Fruit fly (Drosophila melanogaster) whole organism, embryonic: ENCODE data around the gene CG15539.
A peak's percentile ranks its signal among the peaks of the same experiment; 100 is the strongest.

ENCODE experiments used
- Ada2b ChIP-seq: fragments of 200-800 bp; sonication (Bioruptor generic); IDR thresholded peaks from 2 replicates; pipeline ENCODE4 v1.3.6; 2022; ENCODE audit warnings: missing biosample characterization, missing genetic modification characterization
- Atf-2 ChIP-seq: fragments of 200-800 bp; sonication (Bioruptor generic); optimal IDR thresholded peaks from 2 replicates; lab custom pipeline; 2016; ENCODE audit warnings: missing biosample characterization, missing genetic modification characterization
- Blimp-1 ChIP-seq: fragments of 200-800 bp; sonication (Bioruptor generic); optimal IDR thresholded peaks from 3 replicates; lab custom pipeline; 2018; ENCODE audit warnings: missing biosample characterization, missing genetic modification characterization, mild to moderate bottlenecking, moderate library complexity, missing genetic modification reagents
- CG1024 ChIP-seq: fragments of 200-800 bp; sonication (Bioruptor generic); IDR thresholded peaks from 2 replicates; pipeline ENCODE4 v1.3.6; 2022; ENCODE audit warnings: missing biosample characterization, missing genetic modification characterization
- CG11456 ChIP-seq: fragments of 200-800 bp; sonication (Bioruptor generic); IDR thresholded peaks from 3 replicates; pipeline ENCODE4 v1.3.6; 2022; ENCODE audit warnings: missing biosample characterization, missing genetic modification characterization
- CG14014 ChIP-seq: fragments of 200-800 bp; sonication (Bioruptor generic); IDR thresholded peaks from 2 replicates; pipeline ENCODE4 v1.3.6; 2022; ENCODE audit warnings: missing biosample characterization, missing genetic modification characterization
- CG16815 ChIP-seq: fragments of 200-800 bp; sonication (Bioruptor generic); optimal IDR thresholded peaks from 3 replicates; lab custom pipeline; 2017; ENCODE audit warnings: missing biosample characterization, mild to moderate bottlenecking, missing genetic modification characterization
- CG17912 ChIP-seq: fragments of 200-800 bp; sonication (Bioruptor generic); optimal IDR thresholded peaks from 2 replicates; lab custom pipeline; 2018; ENCODE audit warnings: missing biosample characterization, mild to moderate bottlenecking, missing genetic modification characterization
- CG18619 ChIP-seq: fragments of 200-800 bp; sonication (Bioruptor generic); optimal IDR thresholded peaks from 3 replicates; lab custom pipeline; 2017; ENCODE audit warnings: missing biosample characterization, mild to moderate bottlenecking, missing genetic modification characterization
- CG2120 ChIP-seq: fragments of 200-800 bp; sonication (Bioruptor generic); optimal IDR thresholded peaks from 3 replicates; lab custom pipeline; 2016; ENCODE audit warnings: missing biosample characterization, missing genetic modification characterization
- CG30431 ChIP-seq: fragments of 200-800 bp; sonication (Bioruptor generic); optimal IDR thresholded peaks from 2 replicates; lab custom pipeline; 2017; ENCODE audit warnings: missing biosample characterization, missing genetic modification characterization
- CG31224 ChIP-seq: fragments of 200-800 bp; sonication (Bioruptor generic); IDR thresholded peaks from 2 replicates; pipeline ENCODE4 v1.3.6; 2022; ENCODE audit warnings: missing biosample characterization, missing genetic modification characterization
- CG34224 ChIP-seq: fragments of 200-800 bp; sonication (Bioruptor generic); IDR thresholded peaks from 3 replicates; pipeline ENCODE4 v1.3.6; 2022; ENCODE audit warnings: missing biosample characterization, missing genetic modification characterization; ENCODE audit not compliant: partially characterized antibody
- CG4617 ChIP-seq: fragments of 200-800 bp; sonication (Bioruptor generic); optimal IDR thresholded peaks from 3 replicates; lab custom pipeline; 2016; ENCODE audit warnings: missing biosample characterization, missing genetic modification characterization, borderline replicate concordance
- CG5245 ChIP-seq: fragments of 200-800 bp; sonication (Bioruptor generic); optimal IDR thresholded peaks from 3 replicates; lab custom pipeline; 2016; ENCODE audit warnings: missing biosample characterization, missing genetic modification characterization
- CG7271 ChIP-seq: fragments of 200-800 bp; sonication (Bioruptor generic); optimal IDR thresholded peaks from 2 replicates; lab custom pipeline; 2018; ENCODE audit warnings: missing biosample characterization, mild to moderate bottlenecking, missing genetic modification characterization, moderate library complexity
- CG7786 ChIP-seq: fragments of 200-800 bp; sonication (Bioruptor generic); optimal IDR thresholded peaks from 2 replicates; lab custom pipeline; 2016; ENCODE audit warnings: missing biosample characterization, missing genetic modification characterization
- CG9727 ChIP-seq: fragments of 200-800 bp; sonication (Bioruptor generic); optimal IDR thresholded peaks from 3 replicates; lab custom pipeline; 2017; ENCODE audit warnings: missing biosample characterization, mild to moderate bottlenecking, missing genetic modification characterization
- Dad ChIP-seq: fragments of 200-800 bp; sonication (Bioruptor generic); optimal IDR thresholded peaks from 3 replicates; lab custom pipeline; 2016; ENCODE audit warnings: missing biosample characterization, missing genetic modification characterization
- Elba2 ChIP-seq: fragments of 200-800 bp; sonication (Bioruptor generic); optimal IDR thresholded peaks from 3 replicates; lab custom pipeline; 2016; ENCODE audit warnings: missing biosample characterization, missing genetic modification characterization
- Fer2 ChIP-seq: fragments of 200-800 bp; sonication (Bioruptor generic); optimal IDR thresholded peaks from 2 replicates; lab custom pipeline; 2018; ENCODE audit warnings: missing biosample characterization, mild to moderate bottlenecking, missing genetic modification characterization, moderate library complexity
- HmgD ChIP-seq: fragments of 200-800 bp; sonication (Bioruptor generic); optimal IDR thresholded peaks from 3 replicates; lab custom pipeline; 2016; ENCODE audit warnings: missing biosample characterization, missing genetic modification characterization
- MBD-R2 ChIP-seq: fragments of 200-800 bp; sonication (Bioruptor generic); IDR thresholded peaks from 2 replicates; pipeline ENCODE4 v1.3.6; 2022; ENCODE audit warnings: missing biosample characterization, missing genetic modification characterization
- Nf-YB ChIP-seq: fragments of 200-800 bp; sonication (Bioruptor generic); optimal IDR thresholded peaks from 3 replicates; lab custom pipeline; 2019; ENCODE audit warnings: missing biosample characterization, mild to moderate bottlenecking, missing genetic modification characterization, moderate library complexity
- Nf-YC ChIP-seq: fragments of 200-800 bp; optimal IDR thresholded peaks from 3 replicates; lab custom pipeline; 2019; ENCODE audit warnings: missing biosample characterization, mild to moderate bottlenecking, missing genetic modification characterization, moderate library complexity
- Pdp1 ChIP-seq, 2 experiments: fragments of 200-800 bp; sonication (Bioruptor generic); optimal IDR thresholded peaks; 3 replicates each; lab custom pipeline; 2016; ENCODE audit warnings: missing biosample characterization in 2 of 2, missing genetic modification characterization in 2 of 2, mild to moderate bottlenecking in 1 of 2, moderate library complexity in 1 of 2
- Sox100B ChIP-seq: fragments of 200-800 bp; sonication (Bioruptor generic); optimal IDR thresholded peaks from 3 replicates; lab custom pipeline; 2018; ENCODE audit warnings: missing biosample characterization, mild to moderate bottlenecking, missing genetic modification characterization
- ac ChIP-seq: fragments of 200-800 bp; sonication (Bioruptor generic); optimal IDR thresholded peaks from 3 replicates; lab custom pipeline; 2017; ENCODE audit warnings: missing biosample characterization, mild to moderate bottlenecking, missing genetic modification characterization
- ase ChIP-seq: fragments of 200-800 bp; sonication (Bioruptor generic); IDR thresholded peaks from 3 replicates; pipeline ENCODE4 v1.3.6; 2022; ENCODE audit warnings: missing biosample characterization, missing genetic modification characterization
- bsh ChIP-seq, 2 experiments: fragments of 200-800 bp; sonication (Bioruptor generic); optimal IDR thresholded peaks; 2 replicates each; lab custom pipeline; 2017 to 2018; ENCODE audit warnings: mild to moderate bottlenecking in 2 of 2, missing biosample characterization in 2 of 2, missing genetic modification characterization in 2 of 2, moderate library complexity in 1 of 2
- cas ChIP-seq: fragments of 200-800 bp; sonication (Bioruptor generic); IDR thresholded peaks from 2 replicates; pipeline ENCODE4 v1.3.6; 2022; ENCODE audit warnings: missing biosample characterization, missing genetic modification characterization
- chm ChIP-seq: fragments of 200-800 bp; sonication (Bioruptor generic); IDR thresholded peaks from 2 replicates; pipeline ENCODE4 v1.3.6; 2022; ENCODE audit warnings: missing biosample characterization, missing genetic modification characterization
- ems ChIP-seq: fragments of 200-800 bp; sonication (Bioruptor generic); optimal IDR thresholded peaks from 3 replicates; lab custom pipeline; 2016; ENCODE audit warnings: missing biosample characterization, missing genetic modification characterization
- gcm2 ChIP-seq: fragments of 200-800 bp; sonication (Bioruptor generic); optimal IDR thresholded peaks from 2 replicates; lab custom pipeline; 2016; ENCODE audit warnings: missing biosample characterization, missing genetic modification characterization
- gsb ChIP-seq: fragments of 200-800 bp; sonication (Bioruptor generic); IDR thresholded peaks from 2 replicates; pipeline ENCODE4 v1.3.6; 2022; ENCODE audit warnings: missing biosample characterization, missing genetic modification characterization
- hb ChIP-seq: fragments of 200-800 bp; sonication (Bioruptor generic); IDR thresholded peaks from 3 replicates; pipeline ENCODE4 v1.3.6; 2022; ENCODE audit warnings: missing biosample characterization, missing genetic modification characterization; ENCODE audit not compliant: partially characterized antibody
- ind ChIP-seq: fragments of 200-800 bp; sonication (Bioruptor generic); optimal IDR thresholded peaks from 3 replicates; lab custom pipeline; 2016; ENCODE audit warnings: missing biosample characterization, missing genetic modification characterization
- jing ChIP-seq: fragments of 200-800 bp; sonication (Bioruptor generic); optimal IDR thresholded peaks from 2 replicates; lab custom pipeline; 2018; ENCODE audit warnings: missing biosample characterization, mild to moderate bottlenecking, missing genetic modification characterization
- kah ChIP-seq: fragments of 200-800 bp; sonication (Bioruptor generic); optimal IDR thresholded peaks from 2 replicates; lab custom pipeline; 2018; ENCODE audit warnings: missing biosample characterization, mild to moderate bottlenecking, missing genetic modification characterization
- lola ChIP-seq, 3 experiments: fragments of >200 bp in 2 of 3; fragments of 200-800 bp in 1 of 3; sonication (Bioruptor generic) in 1 of 3; optimal IDR thresholded peaks; 2 replicates each; lab custom pipeline; 2017 to 2019; ENCODE audit warnings: missing biosample characterization in 3 of 3, missing genetic modification characterization in 3 of 3, mild to moderate bottlenecking in 1 of 3, moderate library complexity in 1 of 3
- nerfin-2 ChIP-seq: fragments of 200-800 bp; sonication (Bioruptor generic); IDR thresholded peaks from 2 replicates; pipeline ENCODE4 v1.3.6; 2022; ENCODE audit warnings: missing biosample characterization, missing genetic modification characterization; ENCODE audit not compliant: partially characterized antibody
- nmo ChIP-seq: fragments of 200-800 bp; sonication (Bioruptor generic); optimal IDR thresholded peaks from 2 replicates; lab custom pipeline; 2018; ENCODE audit warnings: missing biosample characterization, mild to moderate bottlenecking, missing genetic modification characterization, moderate library complexity
- onecut ChIP-seq: fragments of 200-800 bp; sonication (Bioruptor generic); IDR thresholded peaks from 2 replicates; pipeline ENCODE4 v1.3.6; 2022; ENCODE audit warnings: missing biosample characterization, missing genetic modification characterization
- sc ChIP-seq, 3 experiments: fragments of >200 bp in 2 of 3; fragments of 200-800 bp in 1 of 3; sonication (Bioruptor generic) in 1 of 3; optimal IDR thresholded peaks; 2 replicates in 2 of 3; 3 replicates in 1 of 3; lab custom pipeline; 2017; ENCODE audit warnings: mild to moderate bottlenecking in 1 of 3, missing biosample characterization in 1 of 3, missing genetic modification characterization in 1 of 3, missing genetic modification reagents in 1 of 3
- sug ChIP-seq: fragments of 200-800 bp; optimal IDR thresholded peaks from 2 replicates; lab custom pipeline; 2019; ENCODE audit warnings: missing biosample characterization, mild to moderate bottlenecking, missing genetic modification characterization, moderate library complexity
- tll ChIP-seq, 2 experiments: fragments of 200-800 bp in 1 of 2; fragments of >200 bp in 1 of 2; sonication (Bioruptor generic) in 1 of 2; optimal IDR thresholded peaks; 2 replicates each; lab custom pipeline; 2017 to 2019; ENCODE audit warnings: missing biosample characterization in 2 of 2, missing genetic modification characterization in 2 of 2, mild to moderate bottlenecking in 1 of 2, moderate library complexity in 1 of 2
- unpg ChIP-seq: fragments of 200-800 bp; sonication (Bioruptor generic); optimal IDR thresholded peaks from 3 replicates; lab custom pipeline; 2018; ENCODE audit warnings: missing biosample characterization, mild to moderate bottlenecking, missing genetic modification characterization, moderate library complexity
- usp ChIP-seq: fragments of >200 bp; optimal IDR thresholded peaks from 2 replicates; lab custom pipeline; 2017; ENCODE audit warnings: missing biosample characterization, missing genetic modification characterization
- zen2 ChIP-seq: fragments of 200-800 bp; sonication (Bioruptor generic); IDR thresholded peaks from 3 replicates; pipeline ENCODE4 v1.3.6; 2022; ENCODE audit warnings: missing biosample characterization, missing genetic modification characterization; ENCODE audit not compliant: partially characterized antibody

Gene CG15539

dm6 chr3R:30501174-30501573, 4.6 kb upstream of the CG15539 start (continued):
- TF ChIP-seq Nf-YC (tag; lab: Kevin White, UChicago): no peak
- TF ChIP-seq CG1024: 0 out of 2 replicates have a peak, but pooled peaks have one; percentile 9
- TF ChIP-seq CG31224 (GFP tag; lab: Robert Waterston, UW): 0 out of 2 replicates have a peak, but pooled peaks have one; percentile 24
- TF ChIP-seq Sox100B: no peak
- TF ChIP-seq unpg (GFP tag; lab: Kevin White, UChicago): no peak
- no peak for TF ChIP-seq usp (GFP tag; lab: Kevin White, UChicago)
- TF ChIP-seq kah: no peak
- peak in 1 of 2 experiments; percentile 49 for TF ChIP-seq bsh (GFP tag; optimal IDR thresholded peaks at IDR 0.05; lab: Kevin White, UChicago)
- TF ChIP-seq Ada2b (GFP tag; lab: Robert Waterston, UW): peak; percentile 30; the same call in 1 of the 2 replicates
- peak; percentile 49 for TF ChIP-seq Blimp-1 (GFP tag; lab: Kevin White, UChicago)
- no peak for TF ChIP-seq hb (GFP tag; lab: Robert Waterston, UW)
- no peak for TF ChIP-seq CG4617
- no peak for TF ChIP-seq sug (tag; lab: Kevin White, UChicago)
- TF ChIP-seq gsb: no peak
- TF ChIP-seq Nf-YB (GFP tag; lab: Kevin White, UChicago): no peak
- peak; percentile 4 for TF ChIP-seq Dad (GFP tag; lab: Kevin White, UChicago)
- no peak for TF ChIP-seq cas (GFP tag; lab: Robert Waterston, UW)
- peak; percentile 45 for TF ChIP-seq CG9727
- no peak for TF ChIP-seq ac
- no peak for TF ChIP-seq nerfin-2 (GFP tag; lab: Robert Waterston, UW)
- peak; percentile 42 for TF ChIP-seq nmo (GFP tag; lab: Kevin White, UChicago)
- TF ChIP-seq onecut (GFP tag; lab: Robert Waterston, UW): no peak
- TF ChIP-seq CG5245 (GFP tag; lab: Kevin White, UChicago): peak; percentile 6
- TF ChIP-seq ems (GFP tag; lab: Kevin White, UChicago): no peak
- no peak for TF ChIP-seq HmgD (GFP tag; lab: Kevin White, UChicago)
- peak; percentile 28; the same call in 1 of the 3 replicates for TF ChIP-seq CG11456
- peak; percentile 26; the same call in 1 of the 2 replicates for TF ChIP-seq chm (GFP tag; lab: Robert Waterston, UW)
- no peak for TF ChIP-seq CG18619 (GFP tag; lab: Kevin White, UChicago)
- TF ChIP-seq MBD-R2: no peak
- TF ChIP-seq jing: peak; percentile 21
- TF ChIP-seq Pdp1 (GFP tag; optimal IDR thresholded peaks at IDR 0.05; lab: Kevin White, UChicago): peak in 1 of 2 experiments; percentile 31
- no peak for TF ChIP-seq Elba2 (GFP tag; lab: Kevin White, UChicago)
- peak; percentile 4 for TF ChIP-seq CG16815 (GFP tag; lab: Kevin White, UChicago)
- no peak for TF ChIP-seq zen2 (GFP tag; lab: Robert Waterston, UW)
- peak; percentile 3 for TF ChIP-seq ind (GFP tag; lab: Kevin White, UChicago)
- TF ChIP-seq gcm2 (GFP tag; lab: Kevin White, UChicago): no peak
- TF ChIP-seq ase (GFP tag; lab: Robert Waterston, UW): no peak
- TF ChIP-seq CG34224 (GFP tag; lab: Robert Waterston, UW): no peak
- TF ChIP-seq Fer2 (tag; lab: Kevin White, UChicago): no peak
- no peak for TF ChIP-seq lola (GFP tag; optimal IDR thresholded peaks at IDR 0.05; lab: Kevin White, UChicago)
- TF ChIP-seq tll (GFP tag; optimal IDR thresholded peaks at IDR 0.05; lab: Kevin White, UChicago): no peak
- peak; percentile 26 for TF ChIP-seq CG7786
- TF ChIP-seq CG7271 (tag; lab: Kevin White, UChicago): peak; percentile 31
- TF ChIP-seq CG14014: no peak
- TF ChIP-seq CG30431 (GFP tag; lab: Kevin White, UChicago): peak; percentile 41
- peak; percentile 49 for TF ChIP-seq CG2120 (GFP tag; lab: Kevin White, UChicago)
- TF ChIP-seq Atf-2 (GFP tag; lab: Kevin White, UChicago): no peak
- TF ChIP-seq sc (optimal IDR thresholded peaks at IDR 0.05; lab: Kevin White, UChicago): no peak
- no peak for TF ChIP-seq sc (GFP tag; optimal IDR thresholded peaks at IDR 0.05; lab: Kevin White, UChicago)
- no peak for TF ChIP-seq CG17912 (GFP tag; lab: Kevin White, UChicago)
